Fruit fly (Drosophila melanogaster) whole organism, pupa: ENCODE results near the gene CG9609.
A peak's percentile ranks its signal among the peaks of the same experiment; 100 is the strongest.

ENCODE experiments used
- CG10348 ChIP-seq: fragments of 200-800 bp; sonication (Bioruptor generic); IDR thresholded peaks from 2 replicates; pipeline ENCODE4 v1.3.6; 2022; ENCODE audit warnings: missing biosample characterization, missing genetic modification characterization
- CG12605 ChIP-seq: fragments of 200-800 bp; sonication (Bioruptor generic); IDR thresholded peaks from 2 replicates; pipeline ENCODE4 v1.3.6; 2022; ENCODE audit warnings: missing biosample characterization, missing genetic modification characterization
- CG13204 ChIP-seq: fragments of 200-800 bp; sonication (Bioruptor generic); optimal IDR thresholded peaks from 2 replicates; lab custom pipeline; 2018; ENCODE audit warnings: missing biosample characterization, mild to moderate bottlenecking, missing genetic modification characterization, moderate library complexity
- CG14655 ChIP-seq: fragments of 200-800 bp; sonication (Bioruptor generic); optimal IDR thresholded peaks from 3 replicates; lab custom pipeline; 2017; ENCODE audit warnings: mild to moderate bottlenecking, missing biosample characterization, missing genetic modification reagents, missing genetic modification characterization
- CG15710 ChIP-seq: fragments of 200-800 bp; sonication (Bioruptor generic); optimal IDR thresholded peaks from 2 replicates; lab custom pipeline; 2018; ENCODE audit warnings: missing biosample characterization, mild to moderate bottlenecking, missing genetic modification characterization, moderate library complexity
- CG17806 ChIP-seq: fragments of 200-800 bp; sonication (Bioruptor generic); optimal IDR thresholded peaks from 2 replicates; lab custom pipeline; 2018; ENCODE audit warnings: missing biosample characterization, mild to moderate bottlenecking, missing genetic modification characterization, moderate library complexity
- CG32121 ChIP-seq: fragments of 200-800 bp; sonication (Bioruptor generic); IDR thresholded peaks from 2 replicates; pipeline ENCODE4 v1.3.6; 2022; ENCODE audit warnings: missing biosample characterization, missing genetic modification characterization
- CG34367 ChIP-seq: fragments of 200-800 bp; sonication (Bioruptor generic); optimal IDR thresholded peaks from 2 replicates; lab custom pipeline; 2018; ENCODE audit warnings: missing biosample characterization, mild to moderate bottlenecking, missing genetic modification characterization
- CG4496 ChIP-seq: fragments of 200-800 bp; sonication (Bioruptor generic); IDR thresholded peaks from 3 replicates; pipeline ENCODE4 v1.3.6; 2022; ENCODE audit warnings: missing biosample characterization, missing genetic modification characterization
- CG8159 ChIP-seq: fragments of 200-800 bp; sonication (Bioruptor generic); optimal IDR thresholded peaks from 3 replicates; lab custom pipeline; 2018; ENCODE audit warnings: missing biosample characterization, mild to moderate bottlenecking, missing genetic modification characterization, moderate library complexity
- CG8301 ChIP-seq: fragments of 200-800 bp; sonication (Bioruptor generic); optimal IDR thresholded peaks from 2 replicates; lab custom pipeline; 2018; ENCODE audit warnings: missing biosample characterization, mild to moderate bottlenecking, missing genetic modification characterization
- CG9948 ChIP-seq: fragments of 200-800 bp; sonication (Bioruptor generic); optimal IDR thresholded peaks from 2 replicates; lab custom pipeline; 2018; ENCODE audit warnings: missing biosample characterization, mild to moderate bottlenecking, missing genetic modification characterization, moderate library complexity
- D1 ChIP-seq: fragments of 200-800 bp; sonication (Bioruptor generic); optimal IDR thresholded peaks from 2 replicates; lab custom pipeline; 2018; ENCODE audit warnings: missing biosample characterization, mild to moderate bottlenecking, missing genetic modification characterization, moderate library complexity
- EcR ChIP-seq: fragments of 200-800 bp; sonication (Bioruptor generic); optimal IDR thresholded peaks from 3 replicates; lab custom pipeline; 2019; ENCODE audit warnings: missing biosample characterization, missing genetic modification characterization, mild to moderate bottlenecking, moderate library complexity, missing genetic modification reagents
- Ets98B ChIP-seq: fragments of 200-800 bp; sonication (Bioruptor generic); IDR thresholded peaks from 2 replicates; pipeline ENCODE4 v1.3.6; 2022; ENCODE audit warnings: missing biosample characterization, missing genetic modification characterization
- Pif1B ChIP-seq: fragments of 200-800 bp; sonication (Bioruptor generic); optimal IDR thresholded peaks from 3 replicates; lab custom pipeline; 2016; ENCODE audit warnings: missing biosample characterization, missing genetic modification characterization
- Snoo ChIP-seq: fragments of 200-800 bp; sonication (Bioruptor generic); optimal IDR thresholded peaks from 3 replicates; lab custom pipeline; 2017; ENCODE audit warnings: missing biosample characterization, mild to moderate bottlenecking, missing genetic modification characterization, inconsistent platforms
- fd96Ca ChIP-seq: fragments of 200-800 bp; sonication (Bioruptor generic); IDR thresholded peaks from 3 replicates; pipeline ENCODE4 v1.3.6; 2022; ENCODE audit warnings: missing biosample characterization, missing genetic modification characterization
- gl ChIP-seq: fragments of 200-800 bp; sonication (Bioruptor generic); optimal IDR thresholded peaks from 2 replicates; lab custom pipeline; 2018; ENCODE audit warnings: missing biosample characterization, mild to moderate bottlenecking, missing genetic modification characterization
- rn ChIP-seq: fragments of 200-800 bp; sonication (Bioruptor generic); IDR thresholded peaks from 2 replicates; pipeline ENCODE4 v1.3.6; 2022; ENCODE audit warnings: missing biosample characterization, missing genetic modification characterization

The CG9609 gene

dm6 chrX:16799914-16800313 lies 13.1 kb upstream of the CG9609 start:
- peak; percentile 8 for TF ChIP-seq CG8159 (tag; lab: Kevin White, UChicago)
- no peak for TF ChIP-seq CG8301 (tag; lab: Kevin White, UChicago)
- TF ChIP-seq, all 21 proteins: peak for 1

DNA sequence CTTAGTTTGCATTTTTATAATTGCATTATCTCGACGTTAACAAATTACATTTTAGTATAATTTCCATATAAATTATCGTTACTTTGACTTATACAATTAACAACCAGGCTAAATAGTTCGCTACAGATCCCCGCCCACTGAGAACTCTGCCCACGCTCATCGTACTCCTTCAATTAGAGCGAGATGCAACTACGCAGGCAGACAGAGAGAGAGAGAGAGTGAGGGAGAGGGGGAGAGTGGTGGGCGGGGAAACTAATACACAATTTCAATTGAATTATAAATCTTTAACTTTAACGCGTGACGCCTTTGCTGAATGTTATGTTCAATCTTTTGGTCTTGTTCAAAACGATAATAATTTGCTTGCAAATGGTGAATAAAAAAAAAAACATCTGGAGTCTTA lies 11.4 kb upstream of the CG9609 start:
- no peak for TF ChIP-seq Snoo (tag; lab: Kevin White, UChicago)
- TF ChIP-seq CG4496 = no peak
- TF ChIP-seq CG13204 = no peak
- no peak for TF ChIP-seq CG14655 (GFP tag; lab: Kevin White, UChicago)
- no peak for TF ChIP-seq CG32121 (GFP tag; lab: Robert Waterston, UW)

DNA sequence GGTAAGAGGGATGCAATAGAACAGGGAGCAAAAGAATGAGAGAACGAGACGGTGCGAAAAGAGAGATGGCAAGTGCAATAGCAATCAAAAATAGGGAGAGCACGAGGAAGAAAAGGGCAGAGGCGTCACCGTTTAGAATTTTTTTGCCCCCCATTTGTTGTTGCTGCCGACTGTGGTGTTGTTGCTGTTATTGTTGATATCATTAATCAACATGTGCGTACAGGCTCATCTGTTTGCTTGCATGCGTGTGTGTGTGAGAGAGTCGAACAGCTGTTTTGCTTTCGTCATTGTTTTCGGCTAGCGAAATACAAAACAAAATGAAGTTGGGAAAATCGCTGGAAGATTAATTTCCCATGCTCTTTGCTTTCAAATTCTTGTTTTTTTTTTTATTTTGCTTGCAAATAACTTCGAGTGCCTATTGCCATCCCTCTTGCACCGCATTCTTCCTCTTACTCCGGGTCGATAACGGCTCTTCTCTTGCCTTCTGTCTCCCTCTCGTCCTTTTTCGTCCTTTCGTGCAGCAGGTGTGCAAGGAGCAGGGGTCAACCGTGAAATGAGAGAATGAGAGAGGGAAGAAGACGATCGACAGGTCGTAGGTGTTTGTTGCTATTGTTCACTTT lies 6.4 kb upstream of the CG9609 start:
- TF ChIP-seq Snoo (tag; lab: Kevin White, UChicago) (no peak), CG17806 (tag; lab: Kevin White, UChicago) (no peak), gl (tag; lab: Kevin White, UChicago) (no peak)
- TF ChIP-seq, all 21 proteins: peak for 0

DNA sequence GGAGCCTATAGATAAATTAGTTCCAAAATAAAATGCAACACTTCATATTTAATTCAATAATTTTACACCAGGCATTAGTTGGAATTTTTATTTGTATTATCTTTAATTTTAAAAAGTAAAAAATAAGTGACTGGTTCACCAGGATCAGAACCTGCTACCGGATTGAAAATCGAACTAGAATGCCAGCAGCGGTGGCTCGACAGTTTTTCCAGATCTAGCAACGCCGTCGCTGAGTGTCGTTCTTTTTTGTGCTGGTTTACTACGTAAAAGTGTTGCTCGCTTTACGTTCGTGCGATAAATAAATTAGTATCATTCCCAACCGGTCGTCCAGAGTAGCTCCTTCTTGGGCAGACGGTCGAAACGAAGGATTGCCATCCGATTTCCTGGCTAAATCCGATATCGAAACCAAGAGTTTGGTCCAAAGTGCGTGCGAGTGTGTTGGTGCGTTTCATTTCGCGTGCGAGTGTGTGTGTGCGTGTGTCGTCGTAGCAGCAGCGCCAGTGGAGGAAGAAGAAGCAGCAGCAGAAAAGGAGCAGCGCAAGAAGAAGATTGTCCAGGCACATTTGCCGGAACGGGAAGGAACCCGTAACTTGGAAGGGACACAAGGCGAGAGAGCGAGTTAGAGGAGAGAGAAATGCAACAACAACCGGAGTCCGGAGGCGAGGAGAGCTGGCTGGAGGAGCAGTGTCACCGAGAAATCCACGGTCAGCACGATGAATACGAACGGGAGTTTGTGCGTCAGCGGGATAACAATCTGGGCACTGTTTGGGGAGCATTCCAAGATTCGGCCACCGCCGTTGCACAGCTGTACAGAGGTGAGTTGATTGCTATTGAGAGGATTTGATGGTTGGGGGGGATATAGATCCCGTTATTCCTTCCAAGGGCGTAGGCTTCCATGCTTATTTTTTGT lies 5.4 kb upstream of the CG9609 start, which contains the start of gene CG4768:
TSS of gene CG4768 (plus strand) at position 200 of the 910 bp plus-strand sequence.
- TF ChIP-seq CG13204 (no peak), CG14655 (GFP tag; lab: Kevin White, UChicago) (no peak), CG17806 (tag; lab: Kevin White, UChicago) (no peak), Ets98B (GFP tag; lab: Robert Waterston, UW) (no peak), CG8301 (tag; lab: Kevin White, UChicago) (no peak), CG34367 (tag; lab: Kevin White, UChicago) (no peak), CG12605 (GFP tag; lab: Robert Waterston, UW) (no peak), CG10348 (GFP tag; lab: Robert Waterston, UW) (no peak), EcR (no peak), CG15710 (tag; lab: Kevin White, UChicago) (no peak), Pif1B (GFP tag; lab: Kevin White, UChicago) (no peak), gl (tag; lab: Kevin White, UChicago) (no peak), CG8159 (tag; lab: Kevin White, UChicago) (no peak), fd96Ca (GFP tag; lab: Robert Waterston, UW) (no peak), Snoo (tag; lab: Kevin White, UChicago) (no peak), CG32121 (GFP tag; lab: Robert Waterston, UW) (no peak), CG4496 (no peak), CG9948 (no peak)

dm6 chrX:16791058-16791457 lies 4.2 kb upstream of the CG9609 start, which contains the start of gene Rrp45:
Rrp45 (minus strand) TSS chrX:16791266.
- TF ChIP-seq CG9948 = no peak
- no peak for TF ChIP-seq CG8159 (tag; lab: Kevin White, UChicago)
- no peak for TF ChIP-seq CG14655 (GFP tag; lab: Kevin White, UChicago)
- TF ChIP-seq CG8301 (tag; lab: Kevin White, UChicago) = no peak
- TF ChIP-seq Snoo (tag; lab: Kevin White, UChicago) = no peak
- TF ChIP-seq CG12605 (GFP tag; lab: Robert Waterston, UW) = no peak
- TF ChIP-seq CG17806 (tag; lab: Kevin White, UChicago) = no peak
- TF ChIP-seq CG4496 = no peak
- no peak for TF ChIP-seq CG13204
- TF ChIP-seq fd96Ca (GFP tag; lab: Robert Waterston, UW) = no peak
- no peak for TF ChIP-seq CG15710 (tag; lab: Kevin White, UChicago)
- TF ChIP-seq Pif1B (GFP tag; lab: Kevin White, UChicago) = no peak
- TF ChIP-seq Ets98B (GFP tag; lab: Robert Waterston, UW) = no peak
- no peak for TF ChIP-seq EcR
- no peak for TF ChIP-seq CG10348 (GFP tag; lab: Robert Waterston, UW)
- no peak for TF ChIP-seq CG34367 (tag; lab: Kevin White, UChicago)
- TF ChIP-seq rn (GFP tag; lab: Robert Waterston, UW) = no peak
- TF ChIP-seq gl (tag; lab: Kevin White, UChicago) = no peak
- TF ChIP-seq D1 (tag; lab: Kevin White, UChicago) = no peak
- TF ChIP-seq CG32121 (GFP tag; lab: Robert Waterston, UW) = no peak

- 0 out of 2 replicates have a peak, but pooled peaks have one; percentile 5 for TF ChIP-seq Ets98B (GFP tag; lab: Robert Waterston, UW)
- TF ChIP-seq CG4496 = peak; percentile 28; the same call in 2 of the 3 replicates
- TF ChIP-seq EcR = no peak
- TF ChIP-seq CG12605 (GFP tag; lab: Robert Waterston, UW) = 0 out of 2 replicates have a peak, but pooled peaks have one; percentile 11
- TF ChIP-seq, all 21 proteins: peak for 3
These were observed 650 bp upstream of the CG9609 start for dm6 chrX:16787416-16787900.
